Fruit fly (Drosophila melanogaster): Measurements from ENCODE around the gene CG12814.

Gene CG12814

DNA sequence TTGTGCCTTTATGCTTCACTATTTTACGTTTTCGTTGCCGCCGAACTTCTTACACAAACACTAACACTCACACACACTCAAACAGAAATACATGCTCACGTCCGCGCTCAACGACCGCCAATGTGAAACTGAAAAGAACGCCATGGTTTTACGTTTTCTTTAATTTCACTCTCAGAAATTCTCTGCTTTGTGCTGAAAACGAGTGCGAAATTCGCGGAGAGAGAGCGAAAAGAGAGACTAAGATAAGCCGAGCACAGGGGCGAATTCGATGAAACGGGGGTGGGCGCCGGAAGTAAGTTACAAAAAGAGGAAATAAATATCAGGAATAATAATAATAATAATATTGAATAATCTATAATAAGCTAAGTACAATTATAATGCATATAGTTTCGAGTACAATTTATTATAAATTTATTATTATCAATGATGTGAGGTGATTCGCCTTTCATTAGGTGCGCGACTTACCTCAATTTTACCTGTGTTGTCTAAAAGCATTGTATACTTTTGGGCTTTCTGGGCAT is 19.0 kb downstream of the CG12814 start, which contains the start of gene Best1:
TSS of gene Best1 (minus strand) at position 132 of the 521 bp plus-strand sequence.
- TF ChIP-seq cic (GFP tag; optimal IDR thresholded peaks at IDR 0.05) (peak; percentile 64), pad (GFP tag; optimal IDR thresholded peaks at IDR 0.05) (peak; percentile 83), Hr96 (GFP tag; optimal IDR thresholded peaks at IDR 0.05) (peak; percentile 68), CG7045 (GFP tag; optimal IDR thresholded peaks at IDR 0.05) (peak; percentile 87), ovo (GFP tag; optimal IDR thresholded peaks at IDR 0.05) (peak; percentile 76), cnc (optimal IDR thresholded peaks at IDR 0.05) (no peak), CG33017 (tag; optimal IDR thresholded peaks at IDR 0.05) (peak; percentile 93), CG11617 (GFP tag; optimal IDR thresholded peaks at IDR 0.05) (peak; percentile 94), CG7101 (tag; optimal IDR thresholded peaks at IDR 0.05) (peak; percentile 96), CG5204 (GFP tag; optimal IDR thresholded peaks at IDR 0.05) (peak; percentile 65), toe (GFP tag; optimal IDR thresholded peaks at IDR 0.05) (peak; percentile 53), Crg-1 (GFP tag; optimal IDR thresholded peaks at IDR 0.05) (peak; percentile 67), bab1 (GFP tag; optimal IDR thresholded peaks at IDR 0.05) (peak; percentile 96), kay (GFP tag; ENCODE audit: borderline replicate concordance) (no peak), tj (GFP tag; optimal IDR thresholded peaks at IDR 0.05) (peak; percentile 62), Mnt (GFP tag; optimal IDR thresholded peaks at IDR 0.05) (peak; percentile 87), CG14711 (tag; optimal IDR thresholded peaks at IDR 0.05) (peak; percentile 90), CG12768 (GFP tag; optimal IDR thresholded peaks at IDR 0.05) (peak; percentile 92), CG1620 (GFP tag; optimal IDR thresholded peaks at IDR 0.05) (peak; percentile 63), Clk (GFP tag; optimal IDR thresholded peaks at IDR 0.05) (peak; percentile 69)

DNA sequence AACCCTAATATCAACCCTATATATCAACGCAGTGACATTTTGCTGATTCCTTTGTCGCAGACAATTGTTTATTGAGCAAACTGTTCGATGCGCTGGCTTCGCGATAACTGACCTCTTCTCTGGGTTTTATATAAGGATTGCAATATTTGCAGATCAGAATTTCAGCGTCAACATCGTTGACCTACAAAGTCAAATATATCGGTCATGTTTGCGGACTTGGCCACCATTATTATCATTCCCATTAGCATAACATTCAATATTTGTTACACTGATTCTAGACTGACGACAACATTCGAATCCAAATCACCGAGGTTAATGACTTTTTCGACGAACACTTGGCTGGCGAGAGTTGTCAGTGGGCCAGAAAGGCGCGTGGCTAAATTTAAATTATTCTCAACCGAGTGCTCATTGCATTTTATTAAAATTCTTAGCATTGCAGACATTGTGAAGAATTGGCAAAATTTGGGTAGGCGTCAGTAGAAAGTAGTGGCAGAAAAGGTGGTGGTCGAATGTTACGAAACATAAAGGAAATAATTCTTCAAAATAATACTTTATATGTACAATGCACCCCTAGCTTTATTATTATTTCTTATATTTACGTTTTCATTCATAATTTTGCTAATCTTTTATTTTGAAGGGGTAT is 20.2 kb downstream of the CG12814 start:
- TF ChIP-seq kay (GFP tag; ENCODE audit: borderline replicate concordance) (peak; percentile 80), CG5204 (GFP tag; optimal IDR thresholded peaks at IDR 0.05) (no peak), tj (GFP tag; optimal IDR thresholded peaks at IDR 0.05) (peak; percentile 66)

DNA sequence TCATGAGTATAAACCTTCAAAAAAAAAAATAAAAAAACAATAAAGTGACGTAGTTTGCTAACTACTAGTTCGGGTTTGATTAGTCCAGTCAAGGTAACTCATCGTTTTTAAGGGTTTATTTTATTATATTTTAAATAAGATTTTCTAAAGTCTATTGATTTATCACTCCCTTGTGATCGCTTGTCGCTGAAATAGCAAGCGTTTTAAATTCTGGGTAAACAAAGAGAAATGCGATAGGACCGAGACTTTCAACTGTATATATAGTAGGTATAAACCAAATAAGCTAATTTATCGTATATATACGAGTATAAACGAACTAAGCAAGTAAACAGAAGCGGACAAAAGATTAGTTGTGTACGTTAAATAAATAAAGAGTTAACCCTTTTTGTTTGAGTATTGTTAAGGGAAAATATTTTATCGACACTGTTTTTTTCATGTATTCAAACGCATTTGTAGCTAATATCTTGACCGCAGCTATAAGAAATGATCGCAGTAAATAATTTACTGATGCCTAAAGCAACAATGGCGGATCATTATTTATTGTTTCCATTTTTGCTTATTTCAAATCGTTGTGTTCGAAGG is 20.8 kb downstream of the CG12814 start:
- peak; percentile 95 for TF ChIP-seq kay (GFP tag; ENCODE audit: borderline replicate concordance)
- peak; percentile 68 for TF ChIP-seq CG1620 (GFP tag; optimal IDR thresholded peaks at IDR 0.05)
- peak; percentile 92 for TF ChIP-seq Crg-1 (GFP tag; optimal IDR thresholded peaks at IDR 0.05)
- peak; percentile 87 for TF ChIP-seq CG7101 (tag; optimal IDR thresholded peaks at IDR 0.05)
- TF ChIP-seq CG7045 (GFP tag; optimal IDR thresholded peaks at IDR 0.05) = peak; percentile 86
- peak; percentile 16 for TF ChIP-seq Mnt (GFP tag; optimal IDR thresholded peaks at IDR 0.05)
- TF ChIP-seq pad (GFP tag; optimal IDR thresholded peaks at IDR 0.05) = peak; percentile 66
- peak; percentile 72 for TF ChIP-seq CG14711 (tag; optimal IDR thresholded peaks at IDR 0.05)
- peak; percentile 56 for TF ChIP-seq Clk (GFP tag; optimal IDR thresholded peaks at IDR 0.05)
- peak; percentile 85 for TF ChIP-seq CG33017 (tag; optimal IDR thresholded peaks at IDR 0.05)
- TF ChIP-seq tj (GFP tag; optimal IDR thresholded peaks at IDR 0.05) = no peak
- TF ChIP-seq ovo (GFP tag; optimal IDR thresholded peaks at IDR 0.05) = peak; percentile 78
- peak; percentile 52 for TF ChIP-seq bab1 (GFP tag; optimal IDR thresholded peaks at IDR 0.05)
- TF ChIP-seq CG12768 (GFP tag; optimal IDR thresholded peaks at IDR 0.05) = peak; percentile 91
- peak; percentile 65 for TF ChIP-seq cic (GFP tag; optimal IDR thresholded peaks at IDR 0.05)
- no peak for TF ChIP-seq cnc (optimal IDR thresholded peaks at IDR 0.05)
- TF ChIP-seq toe (GFP tag; optimal IDR thresholded peaks at IDR 0.05) = peak; percentile 70
- peak; percentile 70 for TF ChIP-seq CG11617 (GFP tag; optimal IDR thresholded peaks at IDR 0.05)
- TF ChIP-seq CG5204 (GFP tag; optimal IDR thresholded peaks at IDR 0.05) = peak; percentile 41
- peak; percentile 33 for TF ChIP-seq Hr96 (GFP tag; optimal IDR thresholded peaks at IDR 0.05)

DNA sequence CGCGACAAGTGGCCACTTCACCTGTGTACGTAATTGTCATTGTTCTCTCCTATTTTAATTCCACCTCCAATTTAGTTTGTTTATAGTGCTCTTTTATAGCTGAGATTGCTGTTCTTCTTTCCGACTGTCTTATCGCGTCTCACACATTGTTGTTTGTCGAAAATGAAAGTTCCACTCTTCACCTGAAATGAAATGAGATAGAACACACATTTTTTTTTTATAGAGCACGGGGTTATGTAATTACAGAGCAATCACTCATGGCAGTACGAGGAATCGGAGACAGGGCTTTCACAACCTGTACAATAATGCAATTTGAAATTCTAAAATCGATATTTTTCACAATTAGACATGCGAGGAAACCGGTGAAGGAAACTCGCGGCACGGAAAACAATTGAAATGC is 22.1 kb downstream of the CG12814 start:
- no peak for TF ChIP-seq CG33017 (tag; optimal IDR thresholded peaks at IDR 0.05)
- TF ChIP-seq CG14711 (tag; optimal IDR thresholded peaks at IDR 0.05) = no peak
- TF ChIP-seq kay (GFP tag; ENCODE audit: borderline replicate concordance) = peak; percentile 86

dm6 chr3R:10166334-10166733 is 23.1 kb downstream of the CG12814 start:
- TF ChIP-seq cnc (optimal IDR thresholded peaks at IDR 0.05) (no peak), Hr96 (GFP tag; optimal IDR thresholded peaks at IDR 0.05) (peak; percentile 29), pad (GFP tag; optimal IDR thresholded peaks at IDR 0.05) (no peak), CG14711 (tag; optimal IDR thresholded peaks at IDR 0.05) (peak; percentile 16), toe (GFP tag; optimal IDR thresholded peaks at IDR 0.05) (no peak), CG5204 (GFP tag; optimal IDR thresholded peaks at IDR 0.05) (no peak), bab1 (GFP tag; optimal IDR thresholded peaks at IDR 0.05) (no peak), CG12768 (GFP tag; optimal IDR thresholded peaks at IDR 0.05) (peak; percentile 27), CG33017 (tag; optimal IDR thresholded peaks at IDR 0.05) (no peak), CG7101 (tag; optimal IDR thresholded peaks at IDR 0.05) (peak; percentile 26), Crg-1 (GFP tag; optimal IDR thresholded peaks at IDR 0.05) (no peak), CG11617 (GFP tag; optimal IDR thresholded peaks at IDR 0.05) (peak; percentile 35), Mnt (GFP tag; optimal IDR thresholded peaks at IDR 0.05) (peak; percentile 43), kay (GFP tag; ENCODE audit: borderline replicate concordance) (peak; percentile 77), cic (GFP tag; optimal IDR thresholded peaks at IDR 0.05) (peak; percentile 29)

dm6 chr3R:10161163-10161562 is 28.2 kb downstream of the CG12814 start, which contains the start of gene CG6254:
Gene CG6254 (minus strand): TSS chr3R:10161331.
- TF ChIP-seq CG33017 (tag; optimal IDR thresholded peaks at IDR 0.05) (peak; percentile 38), Crg-1 (GFP tag; optimal IDR thresholded peaks at IDR 0.05) (peak; percentile 25), Hr96 (GFP tag; optimal IDR thresholded peaks at IDR 0.05) (no peak), kay (GFP tag; ENCODE audit: borderline replicate concordance) (no peak), pad (GFP tag; optimal IDR thresholded peaks at IDR 0.05) (peak; percentile 22), ovo (GFP tag; optimal IDR thresholded peaks at IDR 0.05) (peak; percentile 88), Clk (GFP tag; optimal IDR thresholded peaks at IDR 0.05) (no peak), CG7045 (GFP tag; optimal IDR thresholded peaks at IDR 0.05) (peak; percentile 27), cnc (optimal IDR thresholded peaks at IDR 0.05) (no peak), CG14711 (tag; optimal IDR thresholded peaks at IDR 0.05) (peak; percentile 43), bab1 (GFP tag; optimal IDR thresholded peaks at IDR 0.05) (peak; percentile 65), CG1620 (GFP tag; optimal IDR thresholded peaks at IDR 0.05) (peak; percentile 13), tj (GFP tag; optimal IDR thresholded peaks at IDR 0.05) (no peak), toe (GFP tag; optimal IDR thresholded peaks at IDR 0.05) (peak; percentile 62), CG5204 (GFP tag; optimal IDR thresholded peaks at IDR 0.05) (peak; percentile 20), CG7101 (tag; optimal IDR thresholded peaks at IDR 0.05) (peak; percentile 41)

Measured in whole organism, adult.